Worm (Caenorhabditis elegans): ENCODE results near the gene T22F3.2.
"Not testable (repeated sequence)": the region's sequence is repeated elsewhere in the genome, so short reads cannot be mapped to it uniquely, and the experiment has no call there.

The T22F3.2 gene

DNA sequence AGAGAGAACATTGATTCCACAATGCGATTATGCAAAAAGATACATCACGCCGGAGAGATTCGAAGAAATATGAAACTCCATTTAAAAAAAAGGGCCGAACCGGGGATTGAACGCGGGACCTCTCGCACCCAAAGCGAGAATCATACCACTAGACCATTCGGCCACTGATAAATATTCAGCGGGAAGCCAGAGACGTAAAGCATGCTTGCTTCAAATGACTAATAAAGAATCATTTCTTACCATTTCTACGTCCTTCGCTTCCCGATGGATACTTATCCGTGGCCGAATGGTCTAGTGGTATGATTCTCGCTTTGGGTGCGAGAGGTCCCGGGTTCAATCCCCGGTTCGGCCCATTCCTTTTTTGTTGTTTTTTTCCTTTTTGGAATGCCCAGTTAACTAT is 1.8 kb downstream of the T22F3.2 start (continued):
- TF ChIP-seq nfya-1 (tag; optimal IDR thresholded peaks at IDR 0.05; ENCODE audit: borderline replicate concordance, insufficient read depth) (no peak), D2030.7 (GFP tag; IDR thresholded peaks at IDR 0.05) (peak; percentile 62)

DNA sequence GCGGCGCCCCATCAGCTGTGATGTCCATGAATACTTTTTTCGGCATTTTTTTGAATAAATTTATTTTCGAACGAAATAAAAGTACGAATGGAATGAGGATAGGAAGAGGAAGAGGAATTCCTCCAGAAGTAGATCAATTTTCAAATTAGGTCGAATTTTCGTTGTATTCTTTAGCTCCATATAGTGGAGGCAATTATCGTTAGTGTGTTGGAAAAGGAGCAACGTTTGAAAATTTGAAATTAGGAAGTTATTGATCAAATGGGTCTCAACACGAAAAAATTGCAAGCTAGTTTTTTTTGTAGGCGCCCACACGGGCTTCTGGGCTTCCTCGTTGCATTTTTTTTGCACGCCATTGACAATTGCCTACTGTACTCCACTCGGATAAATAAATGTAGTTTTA is 5.7 kb downstream of the T22F3.2 start, which contains the start of gene T22F3.12:
Gene T22F3.12, minus strand, starts transcription at position 101 of the 400 bp plus-strand sequence.
- no peak for TF ChIP-seq C06A6.2 (GFP tag; conservative IDR thresholded peaks at IDR 0.05)
- no peak for TF ChIP-seq let-526 (GFP tag; IDR thresholded peaks at IDR 0.05)
- no peak for TF ChIP-seq egl-44 (GFP tag; IDR thresholded peaks at IDR 0.05)
- no peak for TF ChIP-seq Y95B8A.8 (GFP tag; IDR thresholded peaks at IDR 0.05)
- TF ChIP-seq F49E8.2 (tag; optimal IDR thresholded peaks at IDR 0.05; ENCODE audit: insufficient read depth): no peak
- no peak for TF ChIP-seq B0261.1 (tag; optimal IDR thresholded peaks at IDR 0.05)
- no peak for TF ChIP-seq chd-7 (tag; optimal IDR thresholded peaks at IDR 0.05)
- no peak for TF ChIP-seq dox-1 (GFP tag; IDR thresholded peaks at IDR 0.05)
- no peak for TF ChIP-seq F10E7.11 (tag; optimal IDR thresholded peaks at IDR 0.05)
- TF ChIP-seq rec-8 (tag; optimal IDR thresholded peaks at IDR 0.05): no peak
- TF ChIP-seq T26A5.8 (tag; optimal IDR thresholded peaks at IDR 0.05): no peak
- TF ChIP-seq pha-4 (tag; optimal IDR thresholded peaks at IDR 0.05): no peak
- TF ChIP-seq nhr-120 (GFP tag; IDR thresholded peaks at IDR 0.05): no peak

DNA sequence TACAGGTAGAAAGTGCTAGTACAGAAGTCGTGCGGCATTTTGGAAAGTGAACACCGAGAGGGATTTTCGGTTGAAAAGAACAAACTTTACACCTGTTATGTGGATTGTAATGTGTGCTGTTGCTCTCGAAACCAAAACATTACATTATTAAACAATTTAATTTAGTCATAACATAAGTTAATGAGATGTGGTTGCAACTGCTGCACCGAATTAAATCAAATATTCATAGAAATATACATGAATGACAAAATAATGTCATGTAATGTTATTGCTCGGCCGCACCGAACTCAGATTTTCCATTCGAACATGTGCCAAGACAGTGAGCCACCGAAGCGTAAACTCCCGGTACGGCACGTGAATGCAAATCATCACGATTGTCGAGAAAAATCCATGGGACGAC is 8.5 kb downstream of the T22F3.2 start, which contains the start of gene srh-213:
Gene srh-213, minus strand, starts transcription at position 101 of the 400 bp plus-strand sequence.
- no peak for TF ChIP-seq hmg-1.2 (GFP tag; IDR thresholded peaks at IDR 0.05)
- no peak for TF ChIP-seq hrde-1 (tag; optimal IDR thresholded peaks at IDR 0.05; ENCODE audit: borderline replicate concordance)
- no peak for TF ChIP-seq lsy-27 (tag; optimal IDR thresholded peaks at IDR 0.05; ENCODE audit: borderline replicate concordance, insufficient read depth)
- TF ChIP-seq B0336.3 (GFP tag; IDR thresholded peaks at IDR 0.05): no peak

DNA sequence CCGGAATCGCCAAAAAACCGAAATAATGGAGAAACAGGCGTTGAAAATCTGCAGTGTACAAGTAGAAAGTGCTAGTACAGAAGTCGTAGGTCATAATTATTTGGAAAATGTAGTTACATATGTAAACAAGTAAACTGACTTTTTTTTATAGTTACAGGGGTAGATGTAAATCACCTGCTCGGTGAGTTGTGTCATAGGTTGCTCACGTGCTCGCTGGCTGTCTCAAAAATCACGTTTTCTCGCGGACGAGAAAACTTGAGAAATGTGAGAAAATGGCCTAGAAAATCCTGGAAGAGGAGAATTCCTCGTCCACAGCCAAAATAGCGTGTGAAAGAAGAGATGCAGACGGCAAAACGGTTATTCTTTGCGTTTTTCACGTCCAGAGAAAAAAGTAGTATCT is 10.6 kb downstream of the T22F3.2 start, which contains the start of gene srh-212:
Gene srh-212, minus strand, starts transcription at position 101 of the 400 bp plus-strand sequence.
- not testable (repeated sequence) for TF ChIP-seq B0261.1 (tag; optimal IDR thresholded peaks at IDR 0.05); xnd-1 (tag; optimal IDR thresholded peaks at IDR 0.05); attf-3 (GFP tag; conservative IDR thresholded peaks at IDR 0.05)

DNA sequence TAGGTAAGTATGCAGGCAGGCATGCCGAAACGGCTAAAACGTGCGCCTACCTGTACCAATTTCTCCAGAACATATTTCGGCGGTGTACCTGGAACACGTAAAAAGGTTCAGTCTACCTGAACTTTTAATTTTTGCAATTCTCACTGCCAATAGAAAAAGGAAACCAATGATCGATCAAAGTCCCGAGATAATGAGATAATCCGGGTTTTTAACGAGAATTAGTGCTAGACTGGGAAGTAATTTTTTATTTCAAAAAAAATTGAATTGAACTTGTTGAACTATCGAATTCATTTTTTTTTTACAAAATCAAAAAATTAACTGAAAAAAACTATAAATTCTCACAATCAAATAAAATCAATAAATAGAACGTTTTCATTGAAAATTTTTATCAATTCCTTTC is 14.1 kb downstream of the T22F3.2 start, which contains the start of gene T22F3.7:
Gene T22F3.7, minus strand, starts transcription at position 101 of the 400 bp plus-strand sequence.
- TF ChIP-seq tlf-1 (GFP tag; optimal IDR thresholded peaks at IDR 0.05) (no peak), dpff-1 (tag; optimal IDR thresholded peaks at IDR 0.05) (no peak), hlh-12 (tag; optimal IDR thresholded peaks at IDR 0.05) (no peak), dpl-1 (GFP tag; optimal IDR thresholded peaks at IDR 0.05) (no peak)

DNA sequence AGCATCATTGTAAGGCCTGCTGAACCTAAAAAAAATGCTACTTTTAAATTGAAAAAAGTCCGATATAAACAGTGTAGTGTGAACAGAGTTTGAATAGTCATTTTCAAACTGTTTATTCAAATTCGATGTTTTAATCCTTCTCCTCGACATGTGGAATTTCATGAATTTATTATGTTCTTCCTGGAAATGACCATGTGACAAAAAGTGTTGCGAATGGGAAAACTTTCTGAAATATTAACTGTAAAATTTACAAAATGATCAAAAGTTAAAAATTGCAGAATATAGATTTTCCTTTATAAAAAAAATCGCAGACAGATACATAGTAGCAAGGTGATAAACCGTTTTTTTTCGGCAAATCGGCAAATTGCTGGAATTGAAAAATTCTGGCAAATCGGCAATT is 18.9 kb downstream of the T22F3.2 start, which contains the start of gene T22F3.8:
Gene T22F3.8, minus strand, starts transcription at position 101 of the 400 bp plus-strand sequence.
- TF ChIP-seq snpc-1.3 (tag; optimal IDR thresholded peaks at IDR 0.05; ENCODE audit: insufficient read depth) (no peak), lin-26 (GFP tag; IDR thresholded peaks at IDR 0.05) (no peak)

DNA sequence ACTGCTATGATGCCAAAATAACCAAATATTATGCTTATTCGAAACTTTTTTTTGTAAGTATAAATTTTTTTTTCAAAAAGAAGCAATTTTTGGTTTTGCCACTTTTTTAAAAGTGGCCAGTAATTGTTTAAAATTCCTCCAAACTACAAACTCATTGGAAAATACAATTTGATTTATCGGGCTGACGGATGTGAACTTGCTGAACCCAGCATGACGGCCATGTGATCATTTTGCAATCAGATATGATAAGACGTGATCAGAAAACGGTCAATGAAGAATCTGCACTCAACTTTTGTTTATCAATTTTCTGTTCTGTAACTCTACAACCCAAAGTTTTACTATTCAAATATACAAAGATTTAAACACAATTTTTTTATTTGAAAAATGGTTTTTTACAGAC is 20.0 kb downstream of the T22F3.2 start:
- TF ChIP-seq let-526 (GFP tag; IDR thresholded peaks at IDR 0.05): no peak

All from whole organism, young adult.